Worm (Caenorhabditis elegans) whole organism, L2 larva: Measurements from ENCODE around the gene coq-8.

Source experiments
- C34F6.9 ChIP-seq: fragments of 150-350 bp; optimal IDR thresholded peaks from 2 replicates; lab custom pipeline; 2014; ENCODE audit warnings: missing biosample characterization, missing genetic modification characterization
- ZK546.5 ChIP-seq: sonication (generic microtip); optimal IDR thresholded peaks from 2 replicates; lab custom pipeline; 2017; ENCODE audit warnings: missing biosample characterization, missing genetic modification characterization
- aly-2 ChIP-seq: fragments of 150-350 bp; optimal IDR thresholded peaks from 2 replicates; lab custom pipeline; 2014; ENCODE audit warnings: missing biosample characterization, missing genetic modification characterization
- ama-1 ChIP-seq: fragments of 150-350 bp; optimal IDR thresholded peaks from 2 replicates; lab custom pipeline; 2018; ENCODE audit warnings: inconsistent platforms
- blmp-1 ChIP-seq: sonication (generic microtip); optimal IDR thresholded peaks from 2 replicates; lab custom pipeline; 2017; ENCODE audit warnings: missing genetic modification characterization, mild to moderate bottlenecking, missing compliant biosample characterization, antibody characterized with exemption, moderate library complexity; ENCODE audit not compliant: insufficient read depth
- ceh-16 ChIP-seq: fragments of 150-350 bp; optimal IDR thresholded peaks from 2 replicates; lab custom pipeline; 2014; ENCODE audit warnings: missing biosample characterization, missing genetic modification characterization
- ceh-82 ChIP-seq: fragments of 150-350 bp; optimal IDR thresholded peaks from 2 replicates; lab custom pipeline; 2014; ENCODE audit warnings: missing biosample characterization, missing genetic modification characterization
- egl-27 ChIP-seq: sonication (generic microtip); optimal IDR thresholded peaks from 3 replicates; lab custom pipeline; 2017; ENCODE audit warnings: missing biosample characterization, missing genetic modification reagents, missing genetic modification characterization
- elt-1 ChIP-seq: fragments of 150-350 bp; optimal IDR thresholded peaks from 2 replicates; lab custom pipeline; 2014; ENCODE audit warnings: missing biosample characterization, missing genetic modification characterization
- elt-3 ChIP-seq: sonication (generic microtip); optimal IDR thresholded peaks from 2 replicates; lab custom pipeline; 2017; ENCODE audit warnings: missing biosample characterization, missing genetic modification characterization
- fos-1 ChIP-seq: fragments of 150-350 bp; optimal IDR thresholded peaks from 2 replicates; lab custom pipeline; 2014; ENCODE audit warnings: missing biosample characterization, missing genetic modification characterization
- gmeb-1 ChIP-seq: fragments of 150-350 bp; optimal IDR thresholded peaks from 2 replicates; lab custom pipeline; 2014; ENCODE audit warnings: missing biosample characterization, missing genetic modification characterization
- lin-11 ChIP-seq: fragments of 150-350 bp; sonication (generic microtip); optimal IDR thresholded peaks from 2 replicates; lab custom pipeline; 2014; ENCODE audit warnings: missing biosample characterization, missing genetic modification characterization, inconsistent platforms, mixed read lengths
- lin-13 ChIP-seq: fragments of 150-350 bp; optimal IDR thresholded peaks from 2 replicates; lab custom pipeline; 2014; ENCODE audit warnings: missing biosample characterization, missing genetic modification reagents, missing genetic modification characterization
- lin-39 ChIP-seq: fragments of 150-350 bp; optimal IDR thresholded peaks from 2 replicates; lab custom pipeline; 2014; ENCODE audit warnings: missing biosample characterization, missing genetic modification reagents, missing genetic modification characterization
- lsy-2 ChIP-seq, 2 experiments: fragments of 150-350 bp in 1 of 2; sonication (generic microtip) in 1 of 2; optimal IDR thresholded peaks; 2 replicates each; lab custom pipeline; 2014 to 2017; ENCODE audit warnings: missing biosample characterization in 2 of 2, missing genetic modification characterization in 2 of 2
- mab-5 ChIP-seq: fragments of 150-350 bp; optimal IDR thresholded peaks from 2 replicates; lab custom pipeline; 2014; ENCODE audit warnings: missing biosample characterization, missing genetic modification characterization
- mbf-1 ChIP-seq: sonication (generic microtip); optimal IDR thresholded peaks from 2 replicates; lab custom pipeline; 2017; ENCODE audit warnings: missing biosample characterization, missing genetic modification characterization
- mdl-1 ChIP-seq, 2 experiments: fragments of 150-350 bp in 1 of 2; sonication (generic microtip) in 1 of 2; optimal IDR thresholded peaks; 2 replicates each; lab custom pipeline; 2017; ENCODE audit warnings: missing biosample characterization in 2 of 2, missing genetic modification characterization in 2 of 2
- nhr-11 ChIP-seq: fragments of 150-350 bp; optimal IDR thresholded peaks from 2 replicates; lab custom pipeline; 2014; ENCODE audit warnings: missing biosample characterization, missing genetic modification characterization
- nhr-12 ChIP-seq: fragments of 150-350 bp; optimal IDR thresholded peaks from 2 replicates; lab custom pipeline; 2014; ENCODE audit warnings: missing biosample characterization, missing genetic modification characterization
- nhr-25 ChIP-seq: fragments of 150-350 bp; sonication (generic microtip); optimal IDR thresholded peaks from 3 replicates; lab custom pipeline; 2014; ENCODE audit warnings: missing biosample characterization, missing genetic modification characterization
- nhr-6 ChIP-seq: fragments of 150-350 bp; optimal IDR thresholded peaks from 2 replicates; lab custom pipeline; 2014; ENCODE audit warnings: missing biosample characterization, missing genetic modification characterization
- sem-4 ChIP-seq: fragments of 150-350 bp; optimal IDR thresholded peaks from 2 replicates; lab custom pipeline; 2014; ENCODE audit warnings: missing biosample characterization, missing genetic modification reagents, missing genetic modification characterization
- sma-3 ChIP-seq: sonication (generic microtip); optimal IDR thresholded peaks from 2 replicates; lab custom pipeline; 2016; ENCODE audit warnings: missing genetic modification reagents, missing genetic modification characterization, missing compliant biosample characterization
- unc-39 ChIP-seq: fragments of 150-350 bp; optimal IDR thresholded peaks from 2 replicates; lab custom pipeline; 2014; ENCODE audit warnings: missing biosample characterization, missing genetic modification characterization
- unc-55 ChIP-seq: fragments of 150-350 bp; sonication (generic microtip); optimal IDR thresholded peaks from 3 replicates; lab custom pipeline; 2014; ENCODE audit warnings: missing biosample characterization, missing genetic modification reagents, missing genetic modification characterization
- unc-62 ChIP-seq: fragments of 150-350 bp; optimal IDR thresholded peaks from 2 replicates; lab custom pipeline; 2014; ENCODE audit warnings: missing biosample characterization, missing genetic modification reagents, missing genetic modification characterization
- zag-1 ChIP-seq: fragments of 150-350 bp; optimal IDR thresholded peaks from 2 replicates; lab custom pipeline; 2014; ENCODE audit warnings: missing biosample characterization, missing genetic modification characterization
- ztf-1 ChIP-seq: fragments of 200-800 bp; sonication (Bioruptor generic); conservative IDR thresholded peaks from 2 replicates; pipeline ENCODE4 v1.3.6; 2022; ENCODE audit warnings: missing genetic modification characterization, missing compliant biosample characterization
- ztf-11 ChIP-seq: sonication (generic microtip); optimal IDR thresholded peaks from 2 replicates; lab custom pipeline; 2017; ENCODE audit warnings: missing biosample characterization, missing genetic modification characterization
- ztf-4 ChIP-seq: fragments of 150-350 bp; optimal IDR thresholded peaks from 2 replicates; lab custom pipeline; 2014; ENCODE audit warnings: missing biosample characterization, missing genetic modification characterization

The coq-8 gene

DNA sequence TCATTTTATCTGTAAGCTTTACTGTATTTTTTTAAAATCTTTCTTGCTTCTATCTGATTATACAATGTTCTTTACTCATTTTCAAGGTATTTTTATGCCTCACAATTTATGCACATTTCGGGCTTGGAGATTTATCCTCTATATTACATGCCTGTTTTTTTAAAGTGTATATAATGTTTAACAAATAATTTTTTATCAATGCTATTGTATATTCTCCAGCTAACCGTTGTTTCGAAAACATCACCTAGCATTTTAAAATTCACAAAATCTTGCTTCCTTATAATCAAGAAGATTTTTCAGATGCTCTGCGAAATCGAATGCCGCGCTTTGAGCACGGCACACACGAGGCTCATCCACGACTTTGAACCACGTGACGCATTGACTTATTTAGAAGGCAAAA lies 11.2 kb upstream of the coq-8 start, which contains the start of gene ced-4:
TSS of gene ced-4 (plus strand) at position 301 of the 400 bp plus-strand sequence.
- TF ChIP-seq gmeb-1 (tag; lab: Kevin White, UChicago) (no peak), ztf-4 (tag; lab: Kevin White, UChicago) (no peak)

DNA sequence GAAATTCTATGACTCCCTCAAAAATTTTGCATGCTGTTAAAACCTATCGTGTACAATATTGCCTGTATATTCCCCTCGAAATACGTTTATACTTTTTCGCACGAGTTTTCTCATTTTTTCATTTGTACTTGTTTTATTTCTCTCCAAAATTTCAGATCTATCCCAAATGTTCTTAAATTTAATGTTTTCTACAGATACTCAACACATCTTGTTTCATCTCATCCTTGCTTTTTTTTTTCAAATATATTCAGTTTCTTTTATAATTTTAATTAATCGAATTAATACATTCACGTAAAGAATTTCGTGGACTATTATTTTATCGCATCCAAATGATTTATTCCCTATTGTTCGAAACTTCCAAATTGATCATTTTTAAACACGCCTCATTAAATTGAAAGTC lies 8.3 kb upstream of the coq-8 start, which contains the start of gene C35D10.8:
TSS of gene C35D10.8 (plus strand) at position 301 of the 400 bp plus-strand sequence.
- TF ChIP-seq mbf-1 (tag; lab: Kevin White, UChicago) (no peak), ceh-82 (tag; lab: Kevin White, UChicago) (no peak), elt-3 (tag; lab: Kevin White, UChicago) (no peak), ama-1 (lab: Kevin White, UChicago) (no peak)

DNA sequence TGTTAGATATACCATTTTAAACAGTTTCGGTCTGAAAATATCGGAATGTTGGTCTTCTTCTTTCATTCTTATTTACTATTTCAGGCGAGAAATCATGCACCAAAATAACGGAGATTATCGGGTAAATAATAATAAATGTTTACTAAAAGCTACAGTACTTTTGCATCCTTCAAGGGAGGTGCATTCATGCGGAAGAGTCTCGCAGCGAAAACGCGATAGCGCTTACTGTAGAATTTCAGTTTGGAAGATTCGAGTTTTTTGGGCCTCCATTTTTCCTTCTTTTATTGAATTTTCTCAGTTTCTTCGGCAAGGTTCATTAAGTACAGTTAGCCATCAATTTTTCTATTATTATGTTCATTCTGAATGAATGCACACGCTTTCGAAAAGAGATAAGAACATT lies 7.1 kb upstream of the coq-8 start, which contains the start of gene C35D10.7:
TSS of gene C35D10.7 (plus strand) at position 85 of the 400 bp plus-strand sequence.
- TF ChIP-seq mab-5 (tag; lab: Kevin White, UChicago) (no peak), mdl-1 (tag; optimal IDR thresholded peaks at IDR 0.05; lab: Kevin White, UChicago) (no peak), nhr-11 (no peak), ama-1 (lab: Kevin White, UChicago) (no peak), unc-55 (GFP tag; lab: Kevin White, UChicago) (no peak), nhr-6 (no peak), lin-39 (tag; lab: Kevin White, UChicago) (no peak), lin-11 (tag; lab: Kevin White, UChicago) (no peak), ztf-4 (tag; lab: Kevin White, UChicago) (no peak), ZK546.5 (tag; lab: Kevin White, UChicago) (no peak), elt-1 (tag; lab: Kevin White, UChicago) (no peak), ztf-1 (GFP tag; lab: Robert Waterston, UW) (no peak)
- TF ChIP-seq, all 48 proteins: peak for 0

DNA sequence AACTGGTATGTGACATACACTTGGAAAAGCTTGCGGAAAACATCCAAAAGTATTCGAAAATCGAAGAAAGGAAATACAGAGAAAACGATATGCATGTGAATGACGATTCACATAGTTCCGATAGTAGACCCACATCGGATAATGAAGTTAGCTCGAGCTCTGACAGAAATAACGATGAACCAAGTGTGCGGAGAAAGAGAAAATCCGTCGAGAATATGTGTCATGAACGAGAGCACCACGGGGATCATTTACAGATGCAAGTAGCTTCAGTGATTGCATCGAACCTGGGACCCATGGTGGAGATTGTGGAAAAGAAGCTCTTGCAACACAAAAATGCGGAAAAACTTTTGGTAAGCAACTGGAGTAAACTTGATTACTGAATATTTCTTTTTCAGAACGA lies 6.2 kb upstream of the coq-8 start:
- TF ChIP-seq gmeb-1 (tag; lab: Kevin White, UChicago) (no peak), mbf-1 (tag; lab: Kevin White, UChicago) (no peak), zag-1 (tag; lab: Kevin White, UChicago) (no peak), nhr-25 (tag; lab: Kevin White, UChicago) (no peak), sem-4 (tag; lab: Kevin White, UChicago) (no peak), ztf-1 (GFP tag; lab: Robert Waterston, UW) (no peak), egl-27 (tag; lab: Kevin White, UChicago) (no peak), lin-13 (no peak), ZK546.5 (tag; lab: Kevin White, UChicago) (no peak), ceh-16 (tag; lab: Kevin White, UChicago) (no peak), lsy-2 (tag; optimal IDR thresholded peaks at IDR 0.05; lab: Kevin White, UChicago) (no peak), aly-2 (tag; lab: Kevin White, UChicago) (no peak), unc-39 (tag; lab: Kevin White, UChicago) (no peak), ztf-11 (tag; lab: Kevin White, UChicago) (no peak), blmp-1 (tag; lab: Kevin White, UChicago) (no peak), C34F6.9 (tag; lab: Kevin White, UChicago) (no peak)

DNA sequence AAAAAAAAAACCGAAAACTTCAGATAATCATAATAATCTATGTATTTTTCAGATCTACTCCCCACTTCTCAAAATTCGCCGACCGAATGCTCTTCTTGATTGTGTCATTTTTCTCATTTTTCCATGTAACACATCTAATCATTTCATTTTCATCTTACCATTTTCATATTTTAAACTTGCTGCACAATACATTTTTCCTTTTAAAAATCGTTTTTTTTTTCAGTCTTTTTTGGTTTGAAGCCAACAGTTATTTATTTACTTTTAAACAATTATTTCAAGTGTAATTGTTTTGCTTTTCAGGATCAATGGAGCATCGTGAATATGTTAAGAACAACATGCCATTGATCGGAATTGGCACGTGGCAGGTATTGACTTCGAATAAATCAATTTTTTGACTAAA lies 4.2 kb upstream of the coq-8 start, which contains the start of gene C35D10.6:
TSS of gene C35D10.6 (plus strand) at position 301 of the 400 bp plus-strand sequence.
- TF ChIP-seq nhr-12 (tag; lab: Kevin White, UChicago) (no peak), ceh-82 (tag; lab: Kevin White, UChicago) (no peak), sma-3 (GFP tag; lab: Kevin White, UChicago) (no peak), fos-1 (no peak), unc-62 (GFP tag; lab: Kevin White, UChicago) (no peak), nhr-6 (no peak), lsy-2 (tag; optimal IDR thresholded peaks at IDR 0.05; lab: Kevin White, UChicago) (no peak), nhr-11 (no peak), blmp-1 (tag; lab: Kevin White, UChicago) (no peak), ZK546.5 (tag; lab: Kevin White, UChicago) (no peak)
